Worm (Caenorhabditis elegans): ENCODE results near the gene C05B5.4.

ce11 chrIII:10016413-10017051, 22.8 kb downstream of the C05B5.4 start, which contains the start of gene rgs-1:
- peak; percentile 38 for TF ChIP-seq sptf-1 (tag; optimal IDR thresholded peaks at IDR 0.05)
- peak; percentile 25 for TF ChIP-seq unc-62 (GFP tag; optimal IDR thresholded peaks at IDR 0.05)
- TF ChIP-seq snpc-4 (tag; optimal IDR thresholded peaks at IDR 0.05): no peak
- TF ChIP-seq ces-1 (GFP tag; optimal IDR thresholded peaks at IDR 0.05): peak; percentile 59
